Fruit fly (Drosophila melanogaster): ENCODE data around the gene CG10038.

The CG10038 gene

dm6 chr3R:12379249-12379648, 28.8 kb upstream of the CG10038 start:
- no peak for TF ChIP-seq ttk (optimal IDR thresholded peaks at IDR 0.05)
- no peak for TF ChIP-seq Sin3A (optimal IDR thresholded peaks at IDR 0.05)
- TF ChIP-seq h (optimal IDR thresholded peaks at IDR 0.05), result no peak
- no peak for TF ChIP-seq psq (optimal IDR thresholded peaks at IDR 0.05)
- TF ChIP-seq insv (optimal IDR thresholded peaks at IDR 0.05), result no peak
- no peak for TF ChIP-seq Myc (optimal IDR thresholded peaks at IDR 0.05)

- TF ChIP-seq Myc (optimal IDR thresholded peaks at IDR 0.05), result no peak
- no peak for TF ChIP-seq Sin3A (optimal IDR thresholded peaks at IDR 0.05)
- no peak for TF ChIP-seq insv (optimal IDR thresholded peaks at IDR 0.05)
- no peak for TF ChIP-seq psq (optimal IDR thresholded peaks at IDR 0.05)
- TF ChIP-seq ttk (optimal IDR thresholded peaks at IDR 0.05), result no peak
- no peak for TF ChIP-seq h (optimal IDR thresholded peaks at IDR 0.05)
Observed at dm6 chr3R:12378200-12378599, 27.8 kb upstream of the CG10038 start, which contains the start of gene GstD7. Gene GstD7, plus strand, starts transcription at chr3R:12378500.

- TF ChIP-seq insv (optimal IDR thresholded peaks at IDR 0.05), result no peak
- TF ChIP-seq psq (optimal IDR thresholded peaks at IDR 0.05), result no peak
- TF ChIP-seq Sin3A (optimal IDR thresholded peaks at IDR 0.05), result no peak
- no peak for TF ChIP-seq h (optimal IDR thresholded peaks at IDR 0.05)
Observed at dm6 chr3R:12376828-12377227, 26.4 kb upstream of the CG10038 start, which contains the start of gene GstD6. Gene GstD6, plus strand, starts transcription at chr3R:12377128.

dm6 chr3R:12375258-12375783, 24.9 kb upstream of the CG10038 start, which contains the start of gene GstD5:
Gene GstD5, plus strand, starts transcription at chr3R:12375733.
- TF ChIP-seq psq (optimal IDR thresholded peaks at IDR 0.05), result no peak
- TF ChIP-seq h (optimal IDR thresholded peaks at IDR 0.05), result no peak
- no peak for TF ChIP-seq ttk (optimal IDR thresholded peaks at IDR 0.05)
- TF ChIP-seq Sin3A (optimal IDR thresholded peaks at IDR 0.05), result no peak
- TF ChIP-seq insv (optimal IDR thresholded peaks at IDR 0.05), result no peak
- TF ChIP-seq Myc (optimal IDR thresholded peaks at IDR 0.05), result no peak

- TF ChIP-seq psq (optimal IDR thresholded peaks at IDR 0.05) (no peak), Sin3A (optimal IDR thresholded peaks at IDR 0.05) (no peak), Myc (optimal IDR thresholded peaks at IDR 0.05) (no peak), ttk (optimal IDR thresholded peaks at IDR 0.05) (no peak), insv (optimal IDR thresholded peaks at IDR 0.05) (no peak), h (optimal IDR thresholded peaks at IDR 0.05) (no peak)
Observed at dm6 chr3R:12373800-12374199, 23.4 kb upstream of the CG10038 start, which contains the start of gene GstD4. Gene GstD4, plus strand, starts transcription at chr3R:12374100.

- no peak for TF ChIP-seq Sin3A (optimal IDR thresholded peaks at IDR 0.05)
- no peak for TF ChIP-seq ttk (optimal IDR thresholded peaks at IDR 0.05)
- no peak for TF ChIP-seq psq (optimal IDR thresholded peaks at IDR 0.05)
- no peak for TF ChIP-seq h (optimal IDR thresholded peaks at IDR 0.05)
- TF ChIP-seq insv (optimal IDR thresholded peaks at IDR 0.05), result no peak
- TF ChIP-seq Myc (optimal IDR thresholded peaks at IDR 0.05), result no peak
Observed at dm6 chr3R:12372800-12373199, 22.4 kb upstream of the CG10038 start, which contains the start of gene GstD3. Gene GstD3, plus strand, starts transcription at chr3R:12373068.

- TF ChIP-seq ttk (optimal IDR thresholded peaks at IDR 0.05) (no peak), psq (optimal IDR thresholded peaks at IDR 0.05) (no peak), h (optimal IDR thresholded peaks at IDR 0.05) (no peak), Sin3A (optimal IDR thresholded peaks at IDR 0.05) (no peak), insv (optimal IDR thresholded peaks at IDR 0.05) (no peak), Myc (optimal IDR thresholded peaks at IDR 0.05) (no peak)
Observed at dm6 chr3R:12371671-12372070, 21.2 kb upstream of the CG10038 start, which contains the start of gene GstD2. Gene GstD2, plus strand, starts transcription at chr3R:12371971.

dm6 chr3R:12370643-12370995, 20.2 kb upstream of the CG10038 start:
- TF ChIP-seq psq (optimal IDR thresholded peaks at IDR 0.05) (no peak), Myc (optimal IDR thresholded peaks at IDR 0.05) (no peak), insv (optimal IDR thresholded peaks at IDR 0.05) (no peak), ttk (optimal IDR thresholded peaks at IDR 0.05) (no peak), Sin3A (optimal IDR thresholded peaks at IDR 0.05) (no peak), h (optimal IDR thresholded peaks at IDR 0.05) (no peak)

- TF ChIP-seq psq (optimal IDR thresholded peaks at IDR 0.05) (no peak), Sin3A (optimal IDR thresholded peaks at IDR 0.05) (no peak), ttk (optimal IDR thresholded peaks at IDR 0.05) (no peak), h (optimal IDR thresholded peaks at IDR 0.05) (no peak), insv (optimal IDR thresholded peaks at IDR 0.05) (no peak), Myc (optimal IDR thresholded peaks at IDR 0.05) (no peak)
Observed at dm6 chr3R:12369793-12370642, 19.6 kb upstream of the CG10038 start.

dm6 chr3R:12369135-12369792, 18.8 kb upstream of the CG10038 start, which contains the start of gene GstD1:
Gene GstD1, minus strand, starts transcription at chr3R:12369268.
- TF ChIP-seq h (optimal IDR thresholded peaks at IDR 0.05) (no peak), ttk (optimal IDR thresholded peaks at IDR 0.05) (no peak), insv (optimal IDR thresholded peaks at IDR 0.05) (no peak), psq (optimal IDR thresholded peaks at IDR 0.05) (no peak), Myc (optimal IDR thresholded peaks at IDR 0.05) (no peak)

- TF ChIP-seq psq (optimal IDR thresholded peaks at IDR 0.05), result no peak
- no peak for TF ChIP-seq Myc (optimal IDR thresholded peaks at IDR 0.05)
Observed at dm6 chr3R:12367464-12367863, 17.0 kb upstream of the CG10038 start, which contains the start of gene GstD9. Gene GstD9, minus strand, starts transcription at chr3R:12367564.

dm6 chr3R:12365887-12366286, 15.4 kb upstream of the CG10038 start:
- TF ChIP-seq insv (optimal IDR thresholded peaks at IDR 0.05) (no peak), h (optimal IDR thresholded peaks at IDR 0.05) (no peak), Myc (optimal IDR thresholded peaks at IDR 0.05) (no peak), psq (optimal IDR thresholded peaks at IDR 0.05) (no peak), Sin3A (optimal IDR thresholded peaks at IDR 0.05) (no peak), ttk (optimal IDR thresholded peaks at IDR 0.05) (no peak)

Measured in Kc167 (cell line).